Fruit fly (Drosophila melanogaster) whole organism, embryonic: ENCODE measurements around the gene CG15914.

Experiments
- ATbp ChIP-seq: fragments of 200-800 bp; sonication (Bioruptor generic); optimal IDR thresholded peaks from 2 replicates; lab custom pipeline; 2017; ENCODE audit warnings: missing biosample characterization, mild to moderate bottlenecking, missing genetic modification characterization, missing genetic modification reagents
- Ada2b ChIP-seq: fragments of 200-800 bp; sonication (Bioruptor generic); IDR thresholded peaks from 2 replicates; pipeline ENCODE4 v1.3.6; 2022; ENCODE audit warnings: missing biosample characterization, missing genetic modification characterization
- BtbVII ChIP-seq: fragments of 200-800 bp; sonication (Bioruptor generic); optimal IDR thresholded peaks from 3 replicates; lab custom pipeline; 2017; ENCODE audit warnings: missing biosample characterization, mild to moderate bottlenecking, missing genetic modification characterization
- CG1024 ChIP-seq: fragments of 200-800 bp; sonication (Bioruptor generic); IDR thresholded peaks from 2 replicates; pipeline ENCODE4 v1.3.6; 2022; ENCODE audit warnings: missing biosample characterization, missing genetic modification characterization
- CG10654 ChIP-seq: fragments of 200-800 bp; sonication (Bioruptor generic); optimal IDR thresholded peaks from 2 replicates; lab custom pipeline; 2016; ENCODE audit warnings: missing biosample characterization, missing genetic modification characterization
- CG10959 ChIP-seq: fragments of 200-800 bp; sonication (Bioruptor generic); IDR thresholded peaks from 2 replicates; pipeline ENCODE4 v1.3.6; 2022; ENCODE audit warnings: missing biosample characterization, missing genetic modification characterization
- CG11398 ChIP-seq: fragments of 200-800 bp; sonication (Bioruptor generic); optimal IDR thresholded peaks from 2 replicates; lab custom pipeline; 2016; ENCODE audit warnings: missing biosample characterization, missing genetic modification characterization
- CG12391 ChIP-seq: fragments of 200-800 bp; sonication (Bioruptor generic); optimal IDR thresholded peaks from 3 replicates; lab custom pipeline; 2018; ENCODE audit warnings: missing biosample characterization, mild to moderate bottlenecking, missing genetic modification characterization, moderate library complexity
- CG13287 ChIP-seq: fragments of 200-800 bp; sonication (Bioruptor generic); IDR thresholded peaks from 2 replicates; pipeline ENCODE4 v1.3.6; 2022; ENCODE audit warnings: missing biosample characterization, missing genetic modification characterization; ENCODE audit not compliant: partially characterized antibody
- CG14710 ChIP-seq: fragments of 200-800 bp; sonication (Bioruptor generic); optimal IDR thresholded peaks from 3 replicates; lab custom pipeline; 2019; ENCODE audit warnings: missing biosample characterization, mild to moderate bottlenecking, missing genetic modification characterization, moderate library complexity
- CG16863 ChIP-seq: fragments of 200-800 bp; sonication (Bioruptor generic); optimal IDR thresholded peaks from 3 replicates; lab custom pipeline; 2016; ENCODE audit warnings: missing biosample characterization, missing genetic modification characterization
- CG18476 ChIP-seq: fragments of 200-800 bp; sonication (Bioruptor generic); optimal IDR thresholded peaks from 2 replicates; lab custom pipeline; 2016; ENCODE audit warnings: missing biosample characterization, mild to moderate bottlenecking, missing genetic modification characterization
- CG18764 ChIP-seq: fragments of 200-800 bp; sonication (Bioruptor generic); optimal IDR thresholded peaks from 3 replicates; lab custom pipeline; 2016; ENCODE audit warnings: missing biosample characterization, missing genetic modification characterization
- CG2120 ChIP-seq: fragments of 200-800 bp; sonication (Bioruptor generic); optimal IDR thresholded peaks from 3 replicates; lab custom pipeline; 2016; ENCODE audit warnings: missing biosample characterization, missing genetic modification characterization
- CG2199 ChIP-seq: fragments of 200-800 bp; sonication (Bioruptor generic); IDR thresholded peaks from 3 replicates; pipeline ENCODE4 v1.3.6; 2022; ENCODE audit warnings: missing biosample characterization, missing genetic modification characterization
- CG4404 ChIP-seq: fragments of 200-800 bp; sonication (Bioruptor generic); IDR thresholded peaks from 2 replicates; pipeline ENCODE4 v1.3.6; 2022; ENCODE audit warnings: missing biosample characterization, missing genetic modification characterization
- CG6683 ChIP-seq: fragments of 200-800 bp; sonication (Bioruptor generic); optimal IDR thresholded peaks from 2 replicates; lab custom pipeline; 2017; ENCODE audit warnings: missing biosample characterization, mild to moderate bottlenecking, missing genetic modification characterization, missing genetic modification reagents
- CG7839 ChIP-seq: fragments of 200-800 bp; sonication (Bioruptor generic); optimal IDR thresholded peaks from 3 replicates; lab custom pipeline; 2018; ENCODE audit warnings: missing biosample characterization, mild to moderate bottlenecking, missing genetic modification characterization, moderate library complexity
- Chrac-16 ChIP-seq: fragments of 200-800 bp; sonication (Bioruptor generic); optimal IDR thresholded peaks from 3 replicates; lab custom pipeline; 2016; ENCODE audit warnings: missing biosample characterization, missing genetic modification characterization
- Elba2 ChIP-seq: fragments of 200-800 bp; sonication (Bioruptor generic); optimal IDR thresholded peaks from 3 replicates; lab custom pipeline; 2016; ENCODE audit warnings: missing biosample characterization, missing genetic modification characterization
- Fer3 ChIP-seq: fragments of 200-800 bp; sonication (Bioruptor generic); optimal IDR thresholded peaks from 2 replicates; lab custom pipeline; 2018; ENCODE audit warnings: missing biosample characterization, mild to moderate bottlenecking, missing genetic modification characterization, moderate library complexity
- GATAe ChIP-seq: fragments of 200-800 bp; sonication (Bioruptor generic); conservative IDR thresholded peaks from 2 replicates; pipeline ENCODE4 v1.3.6; 2022; ENCODE audit warnings: missing biosample characterization, missing genetic modification characterization
- Lpt ChIP-seq: fragments of >200 bp; optimal IDR thresholded peaks from 2 replicates; lab custom pipeline; 2018; ENCODE audit warnings: missing biosample characterization, missing genetic modification characterization
- MBD-R2 ChIP-seq: fragments of 200-800 bp; sonication (Bioruptor generic); IDR thresholded peaks from 2 replicates; pipeline ENCODE4 v1.3.6; 2022; ENCODE audit warnings: missing biosample characterization, missing genetic modification characterization
- Med ChIP-seq: fragments of 200-800 bp; sonication (Bioruptor generic); peaks from one replicate; lab custom pipeline; 2016; ENCODE audit warnings: missing biosample characterization, missing genetic modification characterization, mild to moderate bottlenecking, inconsistent platforms, moderate library complexity
- Mrtf ChIP-seq: fragments of 200-800 bp; sonication (Bioruptor generic); IDR thresholded peaks from 3 replicates; pipeline ENCODE4 v1.3.6; 2022; ENCODE audit warnings: missing biosample characterization, missing genetic modification characterization
- Myb ChIP-seq: fragments of 200-800 bp; sonication (Bioruptor generic); optimal IDR thresholded peaks from 2 replicates; lab custom pipeline; 2016; ENCODE audit warnings: missing biosample characterization, missing genetic modification characterization
- Opbp ChIP-seq: fragments of 200-800 bp; sonication (Bioruptor generic); IDR thresholded peaks from 3 replicates; pipeline ENCODE4 v1.3.6; 2022; ENCODE audit warnings: missing biosample characterization, missing genetic modification characterization; ENCODE audit not compliant: partially characterized antibody
- Pdp1 ChIP-seq, 2 experiments: fragments of 200-800 bp; sonication (Bioruptor generic); optimal IDR thresholded peaks; 3 replicates each; lab custom pipeline; 2016; ENCODE audit warnings: missing biosample characterization in 2 of 2, missing genetic modification characterization in 2 of 2, mild to moderate bottlenecking in 1 of 2, moderate library complexity in 1 of 2
- Six4 ChIP-seq: fragments of 200-800 bp; sonication (Bioruptor generic); optimal IDR thresholded peaks from 2 replicates; lab custom pipeline; 2016; ENCODE audit warnings: missing biosample characterization, missing genetic modification characterization
- Sry-δ ChIP-seq: fragments of 200-800 bp; sonication (Bioruptor generic); optimal IDR thresholded peaks from 2 replicates; lab custom pipeline; 2016; ENCODE audit warnings: missing biosample characterization, missing genetic modification characterization
- Xrp1 ChIP-seq: fragments of 200-800 bp; sonication (Bioruptor generic); IDR thresholded peaks from 2 replicates; pipeline ENCODE4 v1.3.6; 2022; ENCODE audit warnings: missing biosample characterization, missing genetic modification characterization
- YL-1 ChIP-seq: fragments of 200-800 bp; sonication (Bioruptor generic); optimal IDR thresholded peaks from 3 replicates; lab custom pipeline; 2017; ENCODE audit warnings: missing biosample characterization, mild to moderate bottlenecking, missing genetic modification characterization
- ato ChIP-seq: fragments of 200-800 bp; sonication (Bioruptor generic); IDR thresholded peaks from 2 replicates; pipeline ENCODE4 v1.3.6; 2022; ENCODE audit warnings: missing biosample characterization, missing genetic modification characterization; ENCODE audit not compliant: partially characterized antibody
- btn ChIP-seq: fragments of 200-800 bp; sonication (Bioruptor generic); optimal IDR thresholded peaks from 2 replicates; lab custom pipeline; 2016; ENCODE audit warnings: missing biosample characterization, missing genetic modification characterization
- chm ChIP-seq: fragments of 200-800 bp; sonication (Bioruptor generic); IDR thresholded peaks from 2 replicates; pipeline ENCODE4 v1.3.6; 2022; ENCODE audit warnings: missing biosample characterization, missing genetic modification characterization
- da ChIP-seq: fragments of 200-800 bp; sonication (Bioruptor generic); optimal IDR thresholded peaks from 2 replicates; lab custom pipeline; 2016; ENCODE audit warnings: missing biosample characterization, missing genetic modification characterization
- emc ChIP-seq: fragments of 200-800 bp; sonication (Bioruptor generic); optimal IDR thresholded peaks from 2 replicates; lab custom pipeline; 2016; ENCODE audit warnings: missing biosample characterization, missing genetic modification characterization
- gt ChIP-seq: fragments of 200-800 bp; sonication (Bioruptor generic); IDR thresholded peaks from 2 replicates; pipeline ENCODE4 v1.3.6; 2022; ENCODE audit warnings: missing biosample characterization, missing genetic modification characterization
- inv ChIP-seq: fragments of 200-800 bp; sonication (Bioruptor generic); IDR thresholded peaks from 2 replicates; pipeline ENCODE4 v1.3.6; 2022; ENCODE audit warnings: missing biosample characterization, missing genetic modification characterization; ENCODE audit not compliant: partially characterized antibody
- jumu ChIP-seq: fragments of 200-800 bp; sonication (Bioruptor generic); optimal IDR thresholded peaks from 3 replicates; lab custom pipeline; 2016; ENCODE audit warnings: missing biosample characterization, missing genetic modification characterization
- kni ChIP-seq: fragments of 200-800 bp; sonication (Bioruptor generic); optimal IDR thresholded peaks from 3 replicates; lab custom pipeline; 2017; ENCODE audit warnings: mild to moderate bottlenecking, missing biosample characterization, missing genetic modification reagents, missing genetic modification characterization
- nmo ChIP-seq: fragments of 200-800 bp; sonication (Bioruptor generic); optimal IDR thresholded peaks from 2 replicates; lab custom pipeline; 2018; ENCODE audit warnings: missing biosample characterization, mild to moderate bottlenecking, missing genetic modification characterization, moderate library complexity
- peb ChIP-seq: fragments of 200-800 bp; sonication (Bioruptor generic); IDR thresholded peaks from 2 replicates; pipeline ENCODE4 v1.3.6; 2022; ENCODE audit warnings: missing biosample characterization, missing genetic modification characterization
- ro ChIP-seq: fragments of 200-800 bp; sonication (Bioruptor generic); IDR thresholded peaks from 2 replicates; pipeline ENCODE4 v1.3.6; 2022; ENCODE audit warnings: missing biosample characterization, missing genetic modification characterization
- shn ChIP-seq: fragments of 200-800 bp; sonication (Bioruptor generic); optimal IDR thresholded peaks from 3 replicates; lab custom pipeline; 2016; ENCODE audit warnings: missing biosample characterization, missing genetic modification characterization
- sna ChIP-seq: fragments of 200-800 bp; sonication (Bioruptor generic); IDR thresholded peaks from 2 replicates; pipeline ENCODE4 v1.3.6; 2022; ENCODE audit warnings: missing biosample characterization, missing genetic modification characterization; ENCODE audit not compliant: partially characterized antibody
- so ChIP-seq: fragments of 200-800 bp; sonication (Bioruptor generic); IDR thresholded peaks from 3 replicates; pipeline ENCODE4 v1.3.6; 2022; ENCODE audit warnings: missing biosample characterization, missing genetic modification characterization
- tin ChIP-seq: fragments of 200-800 bp; sonication (Bioruptor generic); optimal IDR thresholded peaks from 3 replicates; lab custom pipeline; 2016; ENCODE audit warnings: missing biosample characterization, missing genetic modification characterization
- wdn ChIP-seq: fragments of 200-800 bp; sonication (Bioruptor generic); IDR thresholded peaks from 2 replicates; pipeline ENCODE4 v1.3.6; 2022; ENCODE audit warnings: missing biosample characterization, missing genetic modification characterization

Gene CG15914

dm6 chrX:15886411-15887246 is 33.4 kb downstream of the CG15914 start (continued):
- peak; percentile 84 for TF ChIP-seq YL-1 (GFP tag; lab: Kevin White, UChicago)
- no peak for TF ChIP-seq CG18476 (GFP tag; lab: Kevin White, UChicago)
- TF ChIP-seq ato (GFP tag; lab: Robert Waterston, UW) = no peak
- no peak for TF ChIP-seq shn (GFP tag; lab: Kevin White, UChicago)
- TF ChIP-seq CG6683 = no peak
- no peak for TF ChIP-seq da (GFP tag; lab: Kevin White, UChicago)
- TF ChIP-seq CG13287 = no peak; the same call in 1 of the 2 replicates
- no peak for TF ChIP-seq peb (GFP tag; lab: Robert Waterston, UW)
- no peak for TF ChIP-seq ro (GFP tag; lab: Robert Waterston, UW)
- no peak for TF ChIP-seq Chrac-16 (GFP tag; lab: Kevin White, UChicago)
- TF ChIP-seq Mrtf (GFP tag; lab: Robert Waterston, UW) = no peak
- no peak for TF ChIP-seq inv (GFP tag; lab: Robert Waterston, UW)
- TF ChIP-seq CG7839 (tag; lab: Kevin White, UChicago) = no peak
- no peak for TF ChIP-seq CG16863
- TF ChIP-seq CG11398 = no peak
- TF ChIP-seq gt (GFP tag; lab: Robert Waterston, UW) = no peak
- TF ChIP-seq emc = no peak
- TF ChIP-seq CG2199 (GFP tag; lab: Robert Waterston, UW) = 0 out of 3 replicates have a peak, but pooled peaks have one; percentile 62
- TF ChIP-seq jumu (GFP tag; lab: Kevin White, UChicago) = no peak
- TF ChIP-seq CG4404 (GFP tag; lab: Robert Waterston, UW) = no peak
- TF ChIP-seq wdn (GFP tag; lab: Robert Waterston, UW) = no peak
- no peak for TF ChIP-seq Lpt
- TF ChIP-seq CG10959 (GFP tag; lab: Robert Waterston, UW) = no peak
- peak; percentile 76 for TF ChIP-seq Med
- peak; percentile 68 for TF ChIP-seq ATbp (GFP tag; lab: Kevin White, UChicago)
- no peak for TF ChIP-seq Pdp1 (GFP tag; optimal IDR thresholded peaks at IDR 0.05; lab: Kevin White, UChicago)
- TF ChIP-seq CG1024 (GFP tag; lab: Robert Waterston, UW) = no peak
- peak; percentile 10; the same call in 1 of the 3 replicates for TF ChIP-seq so (GFP tag; lab: Robert Waterston, UW)
- TF ChIP-seq chm = no peak
- no peak for TF ChIP-seq Opbp
- no peak for TF ChIP-seq CG12391 (tag; lab: Kevin White, UChicago)
- no peak for TF ChIP-seq sna
- no peak for TF ChIP-seq GATAe (GFP tag; lab: Robert Waterston, UW)
- no peak for TF ChIP-seq tin (GFP tag; lab: Kevin White, UChicago)
- TF ChIP-seq CG18764 (GFP tag; lab: Kevin White, UChicago) = no peak
- TF ChIP-seq kni (GFP tag; lab: Kevin White, UChicago) = no peak
- no peak for TF ChIP-seq CG2120 (GFP tag; lab: Kevin White, UChicago)
- no peak for TF ChIP-seq Myb (GFP tag; lab: Kevin White, UChicago)
- no peak for TF ChIP-seq Elba2 (GFP tag; lab: Kevin White, UChicago)
- no peak for TF ChIP-seq Six4 (GFP tag; lab: Kevin White, UChicago)
- TF ChIP-seq btn (GFP tag; lab: Kevin White, UChicago) = no peak
- TF ChIP-seq Fer3 (tag; lab: Kevin White, UChicago) = no peak
- no peak for TF ChIP-seq Ada2b (GFP tag; lab: Robert Waterston, UW)
- peak; percentile 17 for TF ChIP-seq CG14710
- no peak for TF ChIP-seq nmo (GFP tag; lab: Kevin White, UChicago)
- no peak for TF ChIP-seq CG10654
- no peak for TF ChIP-seq Xrp1 (GFP tag; lab: Robert Waterston, UW)
- TF ChIP-seq BtbVII (GFP tag; lab: Kevin White, UChicago) = no peak
- no peak for TF ChIP-seq Sry-δ
- TF ChIP-seq MBD-R2 (GFP tag; lab: Robert Waterston, UW) = peak; percentile 17; the same call in 1 of the 2 replicates
